Fruit fly (Drosophila melanogaster) whole organism, embryonic: ENCODE measurements around the gene Sptr.

Source experiments
- BEAF-32 ChIP-seq: fragments of 200-800 bp; sonication (Bioruptor generic); optimal IDR thresholded peaks from 3 replicates; lab custom pipeline; 2017; ENCODE audit warnings: missing biosample characterization, missing genetic modification characterization, mild to moderate bottlenecking, moderate library complexity, missing genetic modification reagents
- Blimp-1 ChIP-seq: fragments of 200-800 bp; sonication (Bioruptor generic); optimal IDR thresholded peaks from 3 replicates; lab custom pipeline; 2018; ENCODE audit warnings: missing biosample characterization, missing genetic modification characterization, mild to moderate bottlenecking, moderate library complexity, missing genetic modification reagents
- CG10267 ChIP-seq: fragments of 200-800 bp; sonication (Bioruptor generic); optimal IDR thresholded peaks from 2 replicates; lab custom pipeline; 2018; ENCODE audit warnings: missing biosample characterization, mild to moderate bottlenecking, missing genetic modification characterization, moderate library complexity
- CG10274 ChIP-seq: fragments of 200-800 bp; sonication (Bioruptor generic); optimal IDR thresholded peaks from 3 replicates; lab custom pipeline; 2017; ENCODE audit warnings: missing biosample characterization, mild to moderate bottlenecking, missing genetic modification characterization
- CG11456 ChIP-seq: fragments of 200-800 bp; sonication (Bioruptor generic); IDR thresholded peaks from 3 replicates; pipeline ENCODE4 v1.3.6; 2022; ENCODE audit warnings: missing biosample characterization, missing genetic modification characterization
- CG13287 ChIP-seq: fragments of 200-800 bp; sonication (Bioruptor generic); IDR thresholded peaks from 2 replicates; pipeline ENCODE4 v1.3.6; 2022; ENCODE audit warnings: missing biosample characterization, missing genetic modification characterization; ENCODE audit not compliant: partially characterized antibody
- CG13424 ChIP-seq: fragments of 200-800 bp; sonication (Bioruptor generic); optimal IDR thresholded peaks from 2 replicates; lab custom pipeline; 2019; ENCODE audit warnings: missing biosample characterization, mild to moderate bottlenecking, missing genetic modification characterization, moderate library complexity
- CG17385 ChIP-seq: fragments of 200-800 bp; sonication (Bioruptor generic); optimal IDR thresholded peaks from 3 replicates; lab custom pipeline; 2018; ENCODE audit warnings: missing biosample characterization, mild to moderate bottlenecking, missing genetic modification characterization
- CG33213 ChIP-seq: fragments of 200-800 bp; sonication (Bioruptor generic); optimal IDR thresholded peaks from 3 replicates; lab custom pipeline; 2016; ENCODE audit warnings: missing biosample characterization, missing genetic modification characterization
- CG4360 ChIP-seq: fragments of 200-800 bp; sonication (Bioruptor generic); IDR thresholded peaks from 2 replicates; pipeline ENCODE4 v1.3.6; 2022; ENCODE audit warnings: missing biosample characterization, missing genetic modification characterization
- CG6854 ChIP-seq: fragments of 200-800 bp; sonication (Bioruptor generic); optimal IDR thresholded peaks from 3 replicates; lab custom pipeline; 2017; ENCODE audit warnings: missing biosample characterization, mild to moderate bottlenecking, missing genetic modification characterization
- CG7372 ChIP-seq: fragments of 200-800 bp; sonication (Bioruptor generic); IDR thresholded peaks from 2 replicates; pipeline ENCODE4 v1.3.6; 2022; ENCODE audit warnings: missing biosample characterization, missing genetic modification characterization
- Dref ChIP-seq: fragments of 200-800 bp; sonication (Bioruptor generic); IDR thresholded peaks from 2 replicates; pipeline ENCODE4 v1.3.6; 2022; ENCODE audit warnings: missing biosample characterization, missing genetic modification characterization
- Ets65A ChIP-seq: fragments of 200-800 bp; sonication (Bioruptor generic); peaks from one replicate; lab custom pipeline; 2016; ENCODE audit warnings: missing biosample characterization, missing genetic modification characterization
- Ets97D ChIP-seq: fragments of 200-800 bp; sonication (Bioruptor generic); optimal IDR thresholded peaks from 3 replicates; lab custom pipeline; 2016; ENCODE audit warnings: missing biosample characterization, missing genetic modification characterization
- HmgD ChIP-seq: fragments of 200-800 bp; sonication (Bioruptor generic); optimal IDR thresholded peaks from 3 replicates; lab custom pipeline; 2016; ENCODE audit warnings: missing biosample characterization, missing genetic modification characterization
- HmgZ ChIP-seq: fragments of 200-800 bp; sonication (Bioruptor generic); optimal IDR thresholded peaks from 2 replicates; lab custom pipeline; 2018; ENCODE audit warnings: missing biosample characterization, mild to moderate bottlenecking, missing genetic modification characterization
- Mad ChIP-seq: fragments of 200-800 bp; sonication (Bioruptor generic); optimal IDR thresholded peaks from 2 replicates; lab custom pipeline; 2016; ENCODE audit warnings: missing biosample characterization, missing genetic modification characterization
- Med ChIP-seq: fragments of 200-800 bp; sonication (Bioruptor generic); peaks from one replicate; lab custom pipeline; 2016; ENCODE audit warnings: missing biosample characterization, missing genetic modification characterization, mild to moderate bottlenecking, inconsistent platforms, moderate library complexity
- Meics ChIP-seq: fragments of 200-800 bp; sonication (Bioruptor generic); optimal IDR thresholded peaks from 2 replicates; lab custom pipeline; 2017; ENCODE audit warnings: missing biosample characterization, mild to moderate bottlenecking, missing genetic modification characterization
- Mrtf ChIP-seq: fragments of 200-800 bp; sonication (Bioruptor generic); IDR thresholded peaks from 3 replicates; pipeline ENCODE4 v1.3.6; 2022; ENCODE audit warnings: missing biosample characterization, missing genetic modification characterization
- Pdp1 ChIP-seq, 2 experiments: fragments of 200-800 bp; sonication (Bioruptor generic); optimal IDR thresholded peaks; 3 replicates each; lab custom pipeline; 2016; ENCODE audit warnings: missing biosample characterization in 2 of 2, missing genetic modification characterization in 2 of 2, mild to moderate bottlenecking in 1 of 2, moderate library complexity in 1 of 2
- Sox102F ChIP-seq: fragments of 200-800 bp; sonication (Bioruptor generic); optimal IDR thresholded peaks from 2 replicates; lab custom pipeline; 2018; ENCODE audit warnings: missing biosample characterization, mild to moderate bottlenecking, missing genetic modification characterization, moderate library complexity
- Ssrp ChIP-seq: fragments of 200-800 bp; sonication (Bioruptor generic); optimal IDR thresholded peaks from 2 replicates; lab custom pipeline; 2018; ENCODE audit warnings: missing biosample characterization, mild to moderate bottlenecking, missing genetic modification characterization, moderate library complexity
- Stat92E ChIP-seq, 3 experiments: fragments of >200 bp in 2 of 3; fragments of 200-800 bp in 1 of 3; sonication (Bioruptor generic) in 1 of 3; optimal IDR thresholded peaks; 2 replicates each; lab custom pipeline; 2017 to 2019; ENCODE audit warnings: missing biosample characterization in 3 of 3, missing genetic modification characterization in 3 of 3, mild to moderate bottlenecking in 1 of 3, moderate library complexity in 1 of 3
- ara ChIP-seq: fragments of 200-800 bp; sonication (Bioruptor generic); IDR thresholded peaks from 2 replicates; pipeline ENCODE4 v1.3.6; 2022; ENCODE audit warnings: missing biosample characterization, missing genetic modification characterization
- bsh ChIP-seq, 2 experiments: fragments of 200-800 bp; sonication (Bioruptor generic); optimal IDR thresholded peaks; 2 replicates each; lab custom pipeline; 2017 to 2018; ENCODE audit warnings: mild to moderate bottlenecking in 2 of 2, missing biosample characterization in 2 of 2, missing genetic modification characterization in 2 of 2, moderate library complexity in 1 of 2
- chif ChIP-seq, 2 experiments: fragments of 200-800 bp; sonication (Bioruptor generic); optimal IDR thresholded peaks; 3 replicates each; lab custom pipeline; 2016; ENCODE audit warnings: missing biosample characterization in 2 of 2, missing genetic modification characterization in 2 of 2
- chinmo ChIP-seq: fragments of 200-800 bp; sonication (Bioruptor generic); IDR thresholded peaks from 4 replicates; pipeline ENCODE4 v1.3.6; 2022; ENCODE audit warnings: missing biosample characterization, missing genetic modification characterization; ENCODE audit not compliant: partially characterized antibody
- crp ChIP-seq, 2 experiments: fragments of 200-800 bp; sonication (Bioruptor generic); optimal IDR thresholded peaks; 2 replicates in 1 of 2; 3 replicates in 1 of 2; lab custom pipeline; 2017; ENCODE audit warnings: missing biosample characterization in 2 of 2, missing genetic modification characterization in 2 of 2, mild to moderate bottlenecking in 1 of 2, moderate library complexity in 1 of 2
- cwo ChIP-seq: fragments of 200-800 bp; sonication (Bioruptor generic); optimal IDR thresholded peaks from 3 replicates; lab custom pipeline; 2017; ENCODE audit warnings: missing biosample characterization, missing genetic modification characterization, mild to moderate bottlenecking, moderate library complexity, missing genetic modification reagents
- dmrt11E ChIP-seq: fragments of 200-800 bp; sonication (Bioruptor generic); optimal IDR thresholded peaks from 3 replicates; lab custom pipeline; 2018; ENCODE audit warnings: missing biosample characterization, mild to moderate bottlenecking, missing genetic modification characterization, moderate library complexity
- ems ChIP-seq: fragments of 200-800 bp; sonication (Bioruptor generic); optimal IDR thresholded peaks from 3 replicates; lab custom pipeline; 2016; ENCODE audit warnings: missing biosample characterization, missing genetic modification characterization
- fd96Cb ChIP-seq: fragments of 200-800 bp; sonication (Bioruptor generic); optimal IDR thresholded peaks from 2 replicates; lab custom pipeline; 2018; ENCODE audit warnings: missing biosample characterization, mild to moderate bottlenecking, missing genetic modification characterization, moderate library complexity
- gsb ChIP-seq: fragments of 200-800 bp; sonication (Bioruptor generic); IDR thresholded peaks from 2 replicates; pipeline ENCODE4 v1.3.6; 2022; ENCODE audit warnings: missing biosample characterization, missing genetic modification characterization
- lbe ChIP-seq: fragments of 200-800 bp; sonication (Bioruptor generic); optimal IDR thresholded peaks from 2 replicates; lab custom pipeline; 2016; ENCODE audit warnings: missing biosample characterization, mild to moderate bottlenecking, missing genetic modification characterization
- lola ChIP-seq, 3 experiments: fragments of >200 bp in 2 of 3; fragments of 200-800 bp in 1 of 3; sonication (Bioruptor generic) in 1 of 3; optimal IDR thresholded peaks; 2 replicates each; lab custom pipeline; 2017 to 2019; ENCODE audit warnings: missing biosample characterization in 3 of 3, missing genetic modification characterization in 3 of 3, mild to moderate bottlenecking in 1 of 3, moderate library complexity in 1 of 3
- mirr ChIP-seq: fragments of 200-800 bp; sonication (Bioruptor generic); optimal IDR thresholded peaks from 3 replicates; lab custom pipeline; 2018; ENCODE audit warnings: missing biosample characterization, mild to moderate bottlenecking, missing genetic modification characterization
- nau ChIP-seq: fragments of 200-800 bp; sonication (Bioruptor generic); optimal IDR thresholded peaks from 3 replicates; lab custom pipeline; 2017; ENCODE audit warnings: missing biosample characterization, mild to moderate bottlenecking, missing genetic modification characterization, missing genetic modification reagents
- oc ChIP-seq: fragments of 200-800 bp; sonication (Bioruptor generic); optimal IDR thresholded peaks from 2 replicates; lab custom pipeline; 2018; ENCODE audit warnings: missing biosample characterization, mild to moderate bottlenecking, missing genetic modification characterization, moderate library complexity
- odd ChIP-seq: fragments of 200-800 bp; sonication (Bioruptor generic); optimal IDR thresholded peaks from 2 replicates; lab custom pipeline; 2017; ENCODE audit warnings: missing biosample characterization, mild to moderate bottlenecking, missing genetic modification characterization
- pzg ChIP-seq: fragments of 200-800 bp; sonication (Bioruptor generic); optimal IDR thresholded peaks from 3 replicates; lab custom pipeline; 2018; ENCODE audit warnings: missing biosample characterization, mild to moderate bottlenecking, missing genetic modification characterization, moderate library complexity
- sens ChIP-seq: fragments of 200-800 bp; sonication (Bioruptor generic); peaks from one replicate; lab custom pipeline; 2016; ENCODE audit warnings: missing biosample characterization, missing genetic modification characterization
- sens-2 ChIP-seq: fragments of 200-800 bp; sonication (Bioruptor generic); IDR thresholded peaks from 2 replicates; pipeline ENCODE4 v1.3.6; 2022; ENCODE audit warnings: missing biosample characterization, missing genetic modification characterization
- seq ChIP-seq: fragments of 200-800 bp; sonication (Bioruptor generic); IDR thresholded peaks from 2 replicates; pipeline ENCODE4 v1.3.6; 2022; ENCODE audit warnings: missing biosample characterization, missing genetic modification characterization
- tin ChIP-seq: fragments of 200-800 bp; sonication (Bioruptor generic); optimal IDR thresholded peaks from 3 replicates; lab custom pipeline; 2016; ENCODE audit warnings: missing biosample characterization, missing genetic modification characterization
- tx ChIP-seq: fragments of 200-800 bp; sonication (Bioruptor generic); optimal IDR thresholded peaks from 2 replicates; lab custom pipeline; 2016; ENCODE audit warnings: missing biosample characterization, missing genetic modification characterization
- wor ChIP-seq: fragments of 200-800 bp; sonication (Bioruptor generic); IDR thresholded peaks from 2 replicates; pipeline ENCODE4 v1.3.6; 2022; ENCODE audit warnings: missing biosample characterization, missing genetic modification characterization

Gene Sptr

dm6 chrX:8490291-8490975, 26.2 kb upstream of the Sptr start (continued):
- TF ChIP-seq Med (GFP tag; lab: Kevin White, UChicago) (peak; percentile 33), mirr (GFP tag; lab: Kevin White, UChicago) (peak; percentile 48), lbe (no peak), tx (GFP tag; lab: Kevin White, UChicago) (no peak), tin (GFP tag; lab: Kevin White, UChicago) (no peak), sens (GFP tag; lab: Kevin White, UChicago) (no peak), Ets65A (no peak), CG33213 (GFP tag; lab: Kevin White, UChicago) (no peak), CG17385 (GFP tag; lab: Kevin White, UChicago) (peak; percentile 25), ara (GFP tag; lab: Robert Waterston, UW) (no peak), CG6854 (GFP tag; lab: Kevin White, UChicago) (no peak), CG10274 (GFP tag; lab: Kevin White, UChicago) (no peak), oc (no peak), ems (no peak), Mrtf (GFP tag; lab: Robert Waterston, UW) (no peak), Sox102F (GFP tag; lab: Kevin White, UChicago) (no peak), Stat92E (GFP tag; optimal IDR thresholded peaks at IDR 0.05; lab: Kevin White, UChicago) (no peak), seq (GFP tag; lab: Robert Waterston, UW) (no peak), dmrt11E (no peak), Pdp1 (GFP tag; optimal IDR thresholded peaks at IDR 0.05; lab: Kevin White, UChicago) (peak in 1 of 2 experiments; percentile 51), fd96Cb (tag; lab: Kevin White, UChicago) (no peak), cwo (peak; percentile 77), CG10267 (no peak), wor (no peak), CG4360 (no peak), Blimp-1 (no peak), HmgD (GFP tag; lab: Kevin White, UChicago) (no peak)

- TF ChIP-seq Meics (GFP tag; lab: Kevin White, UChicago): no peak
- TF ChIP-seq chinmo: 0 out of 4 replicates have a peak, but pooled peaks have one; percentile 26
- TF ChIP-seq CG7372 (GFP tag; lab: Robert Waterston, UW): no peak
- 0 out of 2 replicates have a peak, but pooled peaks have one; percentile 14 for TF ChIP-seq CG13287 (GFP tag; lab: Robert Waterston, UW)
- TF ChIP-seq Mad (GFP tag; lab: Kevin White, UChicago): no peak
- peak; percentile 65 for TF ChIP-seq Ets65A
- TF ChIP-seq BEAF-32 (GFP tag; lab: Kevin White, UChicago): peak; percentile 18
- no peak for TF ChIP-seq CG11456 (GFP tag; lab: Robert Waterston, UW)
- peak; percentile 51 for TF ChIP-seq Dref
- no peak for TF ChIP-seq CG13424 (tag; lab: Kevin White, UChicago)
- no peak for TF ChIP-seq sens-2 (GFP tag; lab: Robert Waterston, UW)
- TF ChIP-seq odd: no peak
- TF ChIP-seq pzg (GFP tag; lab: Kevin White, UChicago): peak; percentile 24
- no peak for TF ChIP-seq lola (GFP tag; optimal IDR thresholded peaks at IDR 0.05; lab: Kevin White, UChicago)
- TF ChIP-seq dmrt11E: no peak
- no peak for TF ChIP-seq chif (GFP tag; optimal IDR thresholded peaks at IDR 0.05; lab: Kevin White, UChicago)
- TF ChIP-seq bsh (GFP tag; optimal IDR thresholded peaks at IDR 0.05; lab: Kevin White, UChicago): no peak
- no peak for TF ChIP-seq CG6854 (GFP tag; lab: Kevin White, UChicago)
- TF ChIP-seq Ets97D (GFP tag; lab: Kevin White, UChicago): no peak
- no peak for TF ChIP-seq gsb (GFP tag; lab: Robert Waterston, UW)
- no peak for TF ChIP-seq nau (GFP tag; lab: Kevin White, UChicago)
- peak in 1 of 2 experiments; percentile 67 for TF ChIP-seq crp (GFP tag; optimal IDR thresholded peaks at IDR 0.05; lab: Kevin White, UChicago)
- TF ChIP-seq Pdp1 (GFP tag; optimal IDR thresholded peaks at IDR 0.05; lab: Kevin White, UChicago): no peak
- TF ChIP-seq Ssrp: no peak
- TF ChIP-seq HmgZ: no peak
Observed at dm6 chrX:8489485-8489970, 25.3 kb upstream of the Sptr start, which contains the start of gene otu. TSS of gene otu (minus strand) at chrX:8489535.
